Worm (Caenorhabditis elegans) whole organism, L3 larva: ENCODE results near the gene wdr-54.

ENCODE experiments used
- R02D3.7 ChIP-seq: fragments of 150-350 bp; optimal IDR thresholded peaks from 2 replicates; lab custom pipeline; 2014; ENCODE audit warnings: missing biosample characterization, missing genetic modification characterization
- ZK546.5 ChIP-seq: sonication (generic microtip); optimal IDR thresholded peaks from 2 replicates; lab custom pipeline; 2017; ENCODE audit warnings: missing biosample characterization, missing genetic modification characterization
- aly-2 ChIP-seq: fragments of 150-350 bp; optimal IDR thresholded peaks from 2 replicates; lab custom pipeline; 2014; ENCODE audit warnings: missing biosample characterization, missing genetic modification characterization
- ceh-82 ChIP-seq: fragments of 150-350 bp; optimal IDR thresholded peaks from 2 replicates; lab custom pipeline; 2014; ENCODE audit warnings: missing biosample characterization, missing genetic modification characterization
- daf-12 ChIP-seq: fragments of 150-350 bp; optimal IDR thresholded peaks from 2 replicates; lab custom pipeline; 2014; ENCODE audit warnings: missing biosample characterization, missing genetic modification reagents, missing genetic modification characterization
- elt-2 ChIP-seq: sonication (generic microtip); optimal IDR thresholded peaks from 2 replicates; lab custom pipeline; 2016; ENCODE audit warnings: missing genetic modification reagents, mild to moderate bottlenecking, missing genetic modification characterization, missing compliant biosample characterization
- elt-3 ChIP-seq, 3 experiments: fragments of 150-350 bp in 1 of 3; sonication (generic microtip) in 2 of 3; optimal IDR thresholded peaks; 2 replicates in 2 of 3; 4 replicates in 1 of 3; lab custom pipeline; 2014 to 2017; ENCODE audit warnings: missing biosample characterization in 3 of 3, missing genetic modification characterization in 3 of 3
- eor-1 ChIP-seq, 2 experiments: fragments of 150-350 bp; optimal IDR thresholded peaks; 2 replicates each; lab custom pipeline; 2014 to 2018; ENCODE audit warnings: missing biosample characterization in 2 of 2, missing genetic modification characterization in 2 of 2
- fkh-2 ChIP-seq: fragments of 150-350 bp; optimal IDR thresholded peaks from 2 replicates; lab custom pipeline; 2014; ENCODE audit warnings: missing biosample characterization, missing genetic modification reagents, missing genetic modification characterization
- hmg-11 ChIP-seq: sonication (generic microtip); optimal IDR thresholded peaks from 2 replicates; lab custom pipeline; 2016; ENCODE audit warnings: missing genetic modification characterization, missing compliant biosample characterization
- jun-1 ChIP-seq: fragments of 150-350 bp; optimal IDR thresholded peaks from 2 replicates; lab custom pipeline; 2014; ENCODE audit warnings: missing biosample characterization, missing genetic modification reagents, missing genetic modification characterization
- lin-39 ChIP-seq: fragments of 150-350 bp; optimal IDR thresholded peaks from 2 replicates; lab custom pipeline; 2018; ENCODE audit warnings: missing biosample characterization, missing genetic modification reagents, missing genetic modification characterization
- mdl-1 ChIP-seq: fragments of 150-350 bp; optimal IDR thresholded peaks from 2 replicates; lab custom pipeline; 2014; ENCODE audit warnings: missing biosample characterization, missing genetic modification characterization
- nfya-1 ChIP-seq: sonication (generic microtip); optimal IDR thresholded peaks from 2 replicates; lab custom pipeline; 2017; ENCODE audit warnings: missing genetic modification characterization, mild to moderate bottlenecking, missing compliant biosample characterization, antibody characterized with exemption, moderate library complexity; ENCODE audit not compliant: insufficient read depth
- nhr-12 ChIP-seq: fragments of 150-350 bp; optimal IDR thresholded peaks from 2 replicates; lab custom pipeline; 2014; ENCODE audit warnings: missing biosample characterization, missing genetic modification characterization
- nhr-23 ChIP-seq: fragments of 150-350 bp; optimal IDR thresholded peaks from 2 replicates; lab custom pipeline; 2014; ENCODE audit warnings: missing biosample characterization, missing genetic modification reagents, missing genetic modification characterization
- nhr-237 ChIP-seq: fragments of 150-350 bp; optimal IDR thresholded peaks from 2 replicates; lab custom pipeline; 2014; ENCODE audit warnings: missing biosample characterization, missing genetic modification characterization
- nhr-25 ChIP-seq: sonication (generic microtip); optimal IDR thresholded peaks from 2 replicates; lab custom pipeline; 2017; ENCODE audit warnings: missing biosample characterization, missing genetic modification characterization
- nhr-67 ChIP-seq: fragments of 150-350 bp; optimal IDR thresholded peaks from 2 replicates; lab custom pipeline; 2014; ENCODE audit warnings: missing biosample characterization, missing genetic modification characterization
- nhr-76 ChIP-seq: fragments of 150-350 bp; sonication (generic microtip); optimal IDR thresholded peaks from 5 replicates; lab custom pipeline; 2014; ENCODE audit warnings: missing biosample characterization, missing genetic modification characterization
- nhr-77 ChIP-seq: fragments of 150-350 bp; optimal IDR thresholded peaks from 2 replicates; lab custom pipeline; 2014; ENCODE audit warnings: missing biosample characterization, missing genetic modification characterization
- pha-4 ChIP-seq: fragments of 150-350 bp; optimal IDR thresholded peaks from 2 replicates; lab custom pipeline; 2014; ENCODE audit warnings: missing biosample characterization, missing genetic modification reagents, missing genetic modification characterization
- pqm-1 ChIP-seq: fragments of 150-350 bp; optimal IDR thresholded peaks from 2 replicates; lab custom pipeline; 2017; ENCODE audit warnings: missing biosample characterization, missing genetic modification characterization, inconsistent platforms
- skn-1 ChIP-seq: fragments of 150-350 bp; optimal IDR thresholded peaks from 2 replicates; lab custom pipeline; 2014; ENCODE audit warnings: missing biosample characterization, missing genetic modification characterization
- snpc-4 ChIP-seq: fragments of 150-350 bp; optimal IDR thresholded peaks from 2 replicates; lab custom pipeline; 2014; ENCODE audit warnings: missing biosample characterization, missing genetic modification characterization
- tbx-2 ChIP-seq: sonication (generic microtip); optimal IDR thresholded peaks from 2 replicates; lab custom pipeline; 2016; ENCODE audit warnings: mild to moderate bottlenecking, missing genetic modification characterization, missing compliant biosample characterization
- unc-39 ChIP-seq: sonication (generic microtip); optimal IDR thresholded peaks from 4 replicates; lab custom pipeline; 2017; ENCODE audit warnings: missing biosample characterization, missing genetic modification characterization
- unc-62 ChIP-seq: fragments of 150-350 bp; sonication (generic microtip); optimal IDR thresholded peaks from 4 replicates; lab custom pipeline; 2014; ENCODE audit warnings: missing biosample characterization, missing genetic modification reagents, missing genetic modification characterization
- zag-1 ChIP-seq: fragments of 150-350 bp; optimal IDR thresholded peaks from 2 replicates; lab custom pipeline; 2014; ENCODE audit warnings: missing biosample characterization, missing genetic modification characterization
- ztf-11 ChIP-seq: fragments of 150-350 bp; optimal IDR thresholded peaks from 2 replicates; lab custom pipeline; 2014; ENCODE audit warnings: missing biosample characterization, missing genetic modification characterization
- ztf-4 ChIP-seq: fragments of 150-350 bp; optimal IDR thresholded peaks from 2 replicates; lab custom pipeline; 2014; ENCODE audit warnings: missing biosample characterization, missing genetic modification characterization

wdr-54 gene

ce11 chrX:806515-806914 lies 22.2 kb upstream of the wdr-54 start (continued):
- TF ChIP-seq fkh-2 (tag; lab: Kevin White, UChicago) (peak; percentile 93), eor-1 (tag; optimal IDR thresholded peaks at IDR 0.05; lab: Kevin White, UChicago) (peak in 1 of 2 experiments; percentile 78), nhr-76 (tag; lab: Kevin White, UChicago) (peak; percentile 93), nhr-237 (tag; lab: Kevin White, UChicago) (peak; percentile 70), skn-1 (peak; percentile 97), elt-2 (tag; lab: Kevin White, UChicago) (peak; percentile 88), zag-1 (tag; lab: Kevin White, UChicago) (peak; percentile 91), nhr-23 (peak; percentile 99), snpc-4 (tag; lab: Kevin White, UChicago) (peak; percentile 95), nhr-67 (tag; lab: Kevin White, UChicago) (peak; percentile 70), tbx-2 (tag; lab: Kevin White, UChicago) (peak; percentile 98), pqm-1 (tag; lab: Kevin White, UChicago) (peak; percentile 89), elt-3 (tag; optimal IDR thresholded peaks at IDR 0.05; lab: Kevin White, UChicago) (peak; percentile 85 to 96 (median 87)), mdl-1 (peak; percentile 80), ceh-82 (tag; lab: Kevin White, UChicago) (peak; percentile 99), aly-2 (tag; lab: Kevin White, UChicago) (peak; percentile 95), unc-39 (peak; percentile 50), R02D3.7 (tag; lab: Kevin White, UChicago) (peak; percentile 92), nhr-25 (tag; lab: Kevin White, UChicago) (peak; percentile 97), nfya-1 (tag; lab: Kevin White, UChicago) (peak; percentile 95), ztf-11 (tag; lab: Kevin White, UChicago) (peak; percentile 66)

ce11 chrX:810694-811093 lies 18.0 kb upstream of the wdr-54 start, which contains the start of gene F25E2.2:
Gene F25E2.2, minus strand, starts transcription at chrX:810794.
- TF ChIP-seq pha-4 (tag; lab: Kevin White, UChicago) (no peak), daf-12 (tag; lab: Kevin White, UChicago) (no peak), elt-3 (tag; optimal IDR thresholded peaks at IDR 0.05; lab: Kevin White, UChicago) (no peak)

ce11 chrX:812264-812663 lies 16.4 kb upstream of the wdr-54 start:
- TF ChIP-seq tbx-2 (tag; lab: Kevin White, UChicago) (no peak), nhr-77 (tag; lab: Kevin White, UChicago) (no peak), hmg-11 (tag; lab: Kevin White, UChicago) (no peak), nhr-12 (tag; lab: Kevin White, UChicago) (no peak), unc-62 (GFP tag; lab: Kevin White, UChicago) (no peak), nhr-67 (tag; lab: Kevin White, UChicago) (no peak)

- TF ChIP-seq zag-1 (tag; lab: Kevin White, UChicago) (no peak), lin-39 (tag; lab: Kevin White, UChicago) (no peak), pha-4 (tag; lab: Kevin White, UChicago) (no peak), nhr-25 (tag; lab: Kevin White, UChicago) (no peak), pqm-1 (tag; lab: Kevin White, UChicago) (no peak), unc-62 (GFP tag; lab: Kevin White, UChicago) (no peak), nhr-237 (tag; lab: Kevin White, UChicago) (no peak), unc-39 (no peak), ztf-4 (no peak), jun-1 (tag; lab: Kevin White, UChicago) (no peak), hmg-11 (tag; lab: Kevin White, UChicago) (no peak), ZK546.5 (no peak), ceh-82 (tag; lab: Kevin White, UChicago) (no peak)
Measured at ce11 chrX:813063-813462, 15.6 kb upstream of the wdr-54 start, which contains the start of gene F25E2.3. Gene F25E2.3, minus strand, starts transcription at chrX:813163.

- peak; percentile 74 for TF ChIP-seq pqm-1 (tag; lab: Kevin White, UChicago)
- TF ChIP-seq pha-4 (tag; lab: Kevin White, UChicago), result peak; percentile 8
- TF ChIP-seq ztf-11 (tag; lab: Kevin White, UChicago), result no peak
- TF ChIP-seq nhr-23, result no peak
- peak; percentile 87 for TF ChIP-seq elt-2 (tag; lab: Kevin White, UChicago)
- no peak for TF ChIP-seq nhr-76 (tag; lab: Kevin White, UChicago)
- TF ChIP-seq, all 47 proteins: peak for 3
Measured at ce11 chrX:815929-816328, 12.8 kb upstream of the wdr-54 start, which contains the start of gene ifd-2. Gene ifd-2, minus strand, starts transcription at chrX:815929.
